Worm (Caenorhabditis elegans) whole organism, late embryonic: Measurements from ENCODE around the gene C04B4.6.

Source experiments
- ceh-14 ChIP-seq: sonication (generic microtip); optimal IDR thresholded peaks from 2 replicates; lab custom pipeline; 2016; ENCODE audit warnings: missing genotype, missing genetic modification characterization, missing compliant biosample characterization
- dve-1 ChIP-seq: sonication (generic microtip); optimal IDR thresholded peaks from 2 replicates; lab custom pipeline; 2017; ENCODE audit warnings: antibody characterized with exemption, mild to moderate bottlenecking, missing genetic modification characterization, missing compliant biosample characterization
- hlh-13 ChIP-seq: fragments of 200-800 bp; sonication (Bioruptor generic); optimal IDR thresholded peaks from 2 replicates; lab custom pipeline; 2018; ENCODE audit warnings: mild to moderate bottlenecking, missing genetic modification characterization, missing compliant biosample characterization
- nfya-1 ChIP-seq: sonication (generic microtip); optimal IDR thresholded peaks from 2 replicates; lab custom pipeline; 2017; ENCODE audit warnings: missing genetic modification characterization, mild to moderate bottlenecking, missing compliant biosample characterization, antibody characterized with exemption, moderate library complexity

DNA sequence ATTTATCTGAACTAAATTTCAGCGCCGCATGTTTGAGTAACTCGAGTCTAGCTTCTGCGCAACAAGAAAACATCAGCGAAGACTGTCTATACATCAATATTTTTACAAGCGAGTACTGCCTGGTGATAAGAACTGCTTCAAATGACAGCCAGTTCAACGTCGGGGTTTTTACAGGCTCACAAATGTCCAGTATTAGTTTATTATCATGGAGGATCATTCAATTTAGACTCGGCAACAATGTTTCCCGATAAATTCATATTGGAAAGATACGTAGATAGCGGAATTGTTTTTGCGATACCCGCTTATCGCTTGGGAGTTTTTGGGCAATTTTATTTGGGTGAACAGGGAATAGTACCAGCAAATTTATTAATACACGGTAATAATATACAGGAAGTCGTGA is 45.1 kb downstream of the C04B4.6 start:
- no peak for TF ChIP-seq nfya-1 (tag; lab: Kevin White, UChicago)
- TF ChIP-seq hlh-13, result no peak
- no peak for TF ChIP-seq dve-1 (tag; lab: Kevin White, UChicago)
- TF ChIP-seq ceh-14 (tag; lab: Kevin White, UChicago), result no peak
